Worm (Caenorhabditis elegans) whole organism, young adult: ENCODE measurements around the gene ccf-1.
A peak's percentile ranks its signal among the peaks of the same experiment; 100 is the strongest.

Experiments used
- B0261.1 ChIP-seq: sonication (generic microtip); optimal IDR thresholded peaks from 2 replicates; lab custom pipeline; 2016; ENCODE audit warnings: mild to moderate bottlenecking, missing genetic modification characterization, moderate library complexity, missing compliant biosample characterization
- B0336.3 ChIP-seq: fragments of 200-800 bp; sonication (Bioruptor generic); IDR thresholded peaks from 2 replicates; pipeline ENCODE4 v1.3.6; 2022; ENCODE audit warnings: missing genetic modification characterization, missing compliant biosample characterization
- D2030.7 ChIP-seq: fragments of 200-800 bp; sonication (Bioruptor generic); IDR thresholded peaks from 2 replicates; pipeline ENCODE4 v1.3.6; 2022; ENCODE audit warnings: missing genetic modification reagents, missing genetic modification characterization, missing compliant biosample characterization
- F23B12.7 ChIP-seq: sonication (generic microtip); optimal IDR thresholded peaks from 2 replicates; lab custom pipeline; 2017; ENCODE audit warnings: missing genetic modification characterization, mild to moderate bottlenecking, missing compliant biosample characterization, antibody characterized with exemption, moderate library complexity; ENCODE audit not compliant: insufficient read depth
- F39B2.1 ChIP-seq: fragments of 200-800 bp; sonication (Bioruptor generic); IDR thresholded peaks from 2 replicates; pipeline ENCODE4 v1.3.6; 2022; ENCODE audit warnings: missing genetic modification reagents, missing genetic modification characterization, missing compliant biosample characterization
- F52B5.7 ChIP-seq: sonication (generic microtip); optimal IDR thresholded peaks from 2 replicates; lab custom pipeline; 2016; ENCODE audit warnings: mild to moderate bottlenecking, missing genetic modification characterization, missing compliant biosample characterization
- F57A8.1 ChIP-seq: fragments of 200-800 bp; sonication (Bioruptor generic); optimal IDR thresholded peaks from 2 replicates; lab custom pipeline; 2018; ENCODE audit warnings: mild to moderate bottlenecking, missing genetic modification characterization, moderate library complexity, missing compliant biosample characterization
- K11D2.4 ChIP-seq: fragments of 200-800 bp; sonication (Bioruptor generic); IDR thresholded peaks from 2 replicates; pipeline ENCODE4 v1.3.6; 2022; ENCODE audit warnings: missing genetic modification reagents, missing genetic modification characterization, missing compliant biosample characterization
- T07F8.4 ChIP-seq: sonication (generic microtip); optimal IDR thresholded peaks from 2 replicates; lab custom pipeline; 2016; ENCODE audit warnings: mild to moderate bottlenecking, missing genetic modification characterization, moderate library complexity, missing compliant biosample characterization
- Y53G8AR.9 ChIP-seq: fragments of 200-800 bp; sonication (Bioruptor generic); conservative IDR thresholded peaks from 2 replicates; pipeline ENCODE4 v1.3.6; 2022; ENCODE audit warnings: missing genetic modification reagents, missing genetic modification characterization, missing compliant biosample characterization
- Y56A3A.18 ChIP-seq: fragments of 200-800 bp; sonication (Bioruptor generic); IDR thresholded peaks from 2 replicates; pipeline ENCODE4 v1.3.6; 2022; ENCODE audit warnings: missing genetic modification reagents, missing genetic modification characterization, missing compliant biosample characterization
- Y79H2A.3 ChIP-seq: fragments of 200-800 bp; sonication (Bioruptor generic); conservative IDR thresholded peaks from 2 replicates; pipeline ENCODE4 v1.3.6; 2022; ENCODE audit warnings: missing genetic modification reagents, missing genetic modification characterization, missing compliant biosample characterization
- Y95B8A.8 ChIP-seq: fragments of 200-800 bp; sonication (Bioruptor generic); IDR thresholded peaks from 2 replicates; pipeline ENCODE4 v1.3.6; 2022; ENCODE audit warnings: missing genetic modification reagents, missing genetic modification characterization, missing compliant biosample characterization
- cebp-1 ChIP-seq, 2 experiments: fragments of 200-800 bp in 1 of 2; sonication (Bioruptor generic) in 1 of 2; sonication (generic microtip) in 1 of 2; IDR thresholded peaks in 1 of 2; optimal IDR thresholded peaks in 1 of 2; 2 replicates each; pipeline versions ENCODE4 v1.3.6 to Lab custom; 2017 to 2022; ENCODE audit warnings: missing compliant biosample characterization in 2 of 2, missing genetic modification characterization in 2 of 2, mild to moderate bottlenecking in 1 of 2, missing genetic modification reagents in 1 of 2, moderate library complexity in 1 of 2
- cebp-2 ChIP-seq: fragments of 200-800 bp; sonication (Bioruptor generic); IDR thresholded peaks from 2 replicates; pipeline ENCODE4 v1.3.6; 2022; ENCODE audit warnings: missing genetic modification characterization, missing compliant biosample characterization
- ceh-79 ChIP-seq: sonication (generic microtip); optimal IDR thresholded peaks from 2 replicates; lab custom pipeline; 2017; ENCODE audit warnings: mild to moderate bottlenecking, missing genetic modification characterization, missing compliant biosample characterization
- ceh-91 ChIP-seq: fragments of 200-800 bp; sonication (Bioruptor generic); IDR thresholded peaks from 2 replicates; pipeline ENCODE4 v1.3.6; 2022; ENCODE audit warnings: missing genetic modification reagents, missing genetic modification characterization, missing compliant biosample characterization
- dox-1 ChIP-seq: fragments of 200-800 bp; sonication (Bioruptor generic); IDR thresholded peaks from 2 replicates; pipeline ENCODE4 v1.3.6; 2022; ENCODE audit warnings: missing genetic modification reagents, missing genetic modification characterization, missing compliant biosample characterization
- ets-4 ChIP-seq: fragments of 200-800 bp; sonication (Bioruptor generic); optimal IDR thresholded peaks from 2 replicates; lab custom pipeline; 2018; ENCODE audit warnings: mild to moderate bottlenecking, missing genetic modification characterization, missing compliant biosample characterization
- fkh-3 ChIP-seq: sonication (generic microtip); optimal IDR thresholded peaks from 2 replicates; lab custom pipeline; 2016; ENCODE audit warnings: mild to moderate bottlenecking, missing genetic modification characterization, missing compliant biosample characterization
- hlh-26 ChIP-seq: fragments of 200-800 bp; sonication (Bioruptor generic); conservative IDR thresholded peaks from 2 replicates; pipeline ENCODE4 v1.3.6; 2022; ENCODE audit warnings: missing genetic modification reagents, missing genetic modification characterization, missing compliant biosample characterization
- hmg-1.2 ChIP-seq: fragments of 200-800 bp; sonication (Bioruptor generic); IDR thresholded peaks from 2 replicates; pipeline ENCODE4 v1.3.6; 2022; ENCODE audit warnings: missing genetic modification reagents, missing genetic modification characterization, missing compliant biosample characterization
- hrde-1 ChIP-seq: sonication (generic microtip); optimal IDR thresholded peaks from 2 replicates; lab custom pipeline; 2016; ENCODE audit warnings: missing genetic modification characterization, mild to moderate bottlenecking, missing compliant biosample characterization, moderate library complexity, missing genotype, missing genetic modification reagents, borderline replicate concordance
- hsf-1 ChIP-seq: fragments of 200-800 bp; sonication (Bioruptor generic); IDR thresholded peaks from 2 replicates; pipeline ENCODE4 v1.3.6; 2022; ENCODE audit warnings: missing genetic modification reagents, missing genetic modification characterization, missing compliant biosample characterization
- lag-1 ChIP-seq: fragments of 200-800 bp; sonication (Bioruptor generic); IDR thresholded peaks from 2 replicates; pipeline ENCODE4 v1.3.6; 2022; ENCODE audit warnings: missing genetic modification reagents, missing genetic modification characterization, missing compliant biosample characterization
- lin-26 ChIP-seq: fragments of 200-800 bp; sonication (Bioruptor generic); IDR thresholded peaks from 2 replicates; pipeline ENCODE4 v1.3.6; 2022; ENCODE audit warnings: missing genetic modification reagents, missing genetic modification characterization, missing compliant biosample characterization
- lin-35 ChIP-seq, 3 experiments: fragments of 150-350 bp in 2 of 3; sonication (generic microtip) in 1 of 3; optimal IDR thresholded peaks; 2 replicates each; lab custom pipeline; 2014 to 2018; ENCODE audit warnings: missing biosample characterization in 3 of 3, missing genetic modification characterization in 3 of 3, missing genetic modification reagents in 3 of 3
- lin-54 ChIP-seq: fragments of 200-800 bp; sonication (Bioruptor generic); optimal IDR thresholded peaks from 2 replicates; lab custom pipeline; 2018; ENCODE audit warnings: mild to moderate bottlenecking, missing genetic modification characterization, missing compliant biosample characterization
- madf-10 ChIP-seq: sonication (generic microtip); optimal IDR thresholded peaks from 2 replicates; lab custom pipeline; 2016; ENCODE audit warnings: mild to moderate bottlenecking, missing genetic modification characterization, missing compliant biosample characterization
- madf-3 ChIP-seq: fragments of 200-800 bp; sonication (Bioruptor generic); IDR thresholded peaks from 2 replicates; pipeline ENCODE4 v1.3.6; 2022; ENCODE audit warnings: missing genetic modification reagents, missing genetic modification characterization, missing compliant biosample characterization
- madf-6 ChIP-seq: fragments of 200-800 bp; sonication (Bioruptor generic); IDR thresholded peaks from 2 replicates; pipeline ENCODE4 v1.3.6; 2022; ENCODE audit warnings: missing genetic modification reagents, missing genetic modification characterization, missing compliant biosample characterization
- madf-8 ChIP-seq: fragments of 200-800 bp; sonication (Bioruptor generic); conservative IDR thresholded peaks from 2 replicates; pipeline ENCODE4 v1.3.6; 2022; ENCODE audit warnings: missing genetic modification reagents, missing genetic modification characterization, missing compliant biosample characterization
- nhr-90 ChIP-seq: sonication (generic microtip); optimal IDR thresholded peaks from 2 replicates; lab custom pipeline; 2016; ENCODE audit warnings: missing genotype, mild to moderate bottlenecking, missing genetic modification characterization, missing compliant biosample characterization
- pbrm-1 ChIP-seq: fragments of 200-800 bp; sonication (Bioruptor generic); IDR thresholded peaks from 2 replicates; pipeline ENCODE4 v1.3.6; 2022; ENCODE audit warnings: missing genetic modification reagents, missing genetic modification characterization, missing compliant biosample characterization
- repo-1 ChIP-seq: sonication (generic microtip); optimal IDR thresholded peaks from 2 replicates; lab custom pipeline; 2017; ENCODE audit warnings: mild to moderate bottlenecking, missing genetic modification characterization, missing compliant biosample characterization
- tbp1 ChIP-seq: fragments of 200-800 bp; sonication (Bioruptor generic); optimal IDR thresholded peaks from 2 replicates; lab custom pipeline; 2018; ENCODE audit warnings: mild to moderate bottlenecking, missing genetic modification characterization, missing compliant biosample characterization
- xnd-1 ChIP-seq: sonication (generic microtip); optimal IDR thresholded peaks from 2 replicates; lab custom pipeline; 2016; ENCODE audit warnings: missing genotype, missing genetic modification reagents, missing genetic modification characterization, missing compliant biosample characterization
- zfh-2 ChIP-seq: fragments of 200-800 bp; sonication (Bioruptor generic); conservative IDR thresholded peaks from 2 replicates; pipeline ENCODE4 v1.3.6; 2022; ENCODE audit warnings: missing genetic modification reagents, missing genetic modification characterization, missing compliant biosample characterization
- zim-3 ChIP-seq: sonication (generic microtip); optimal IDR thresholded peaks from 2 replicates; lab custom pipeline; 2017; ENCODE audit warnings: mild to moderate bottlenecking, missing genetic modification characterization, moderate library complexity, missing compliant biosample characterization
- ztf-18 ChIP-seq: sonication (generic microtip); optimal IDR thresholded peaks from 2 replicates; lab custom pipeline; 2016; ENCODE audit warnings: missing genotype, mild to moderate bottlenecking, missing genetic modification characterization, missing compliant biosample characterization
- ztf-28 ChIP-seq: fragments of 200-800 bp; sonication (Bioruptor generic); IDR thresholded peaks from 2 replicates; pipeline ENCODE4 v1.3.6; 2022; ENCODE audit warnings: missing genetic modification reagents, missing genetic modification characterization, missing compliant biosample characterization

Gene ccf-1

DNA sequence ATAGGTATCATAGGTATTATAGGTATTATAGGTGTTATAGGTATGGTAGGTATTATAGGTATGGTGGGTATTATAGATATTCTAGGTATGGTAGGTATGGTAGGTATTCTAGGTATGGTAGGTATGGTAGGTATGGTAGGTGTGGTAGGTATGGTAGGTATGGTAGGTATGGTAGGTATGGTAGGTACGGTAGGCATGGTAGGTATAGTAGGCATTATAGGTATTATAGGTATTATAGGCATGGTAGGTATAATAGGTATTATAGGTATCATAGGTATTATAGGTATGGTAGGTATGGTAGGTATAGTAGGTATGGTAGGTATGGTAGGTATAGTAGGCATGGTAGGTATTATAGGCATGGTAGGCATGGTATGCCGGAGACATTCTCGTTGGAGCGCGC, 11.9 kb upstream of the ccf-1 start:
- no peak for TF ChIP-seq dox-1 (GFP tag; lab: Robert Waterston, UW)
- TF ChIP-seq madf-3 (GFP tag; lab: Robert Waterston, UW), result 0 out of 2 replicates have a peak, but pooled peaks have one; percentile 58
- TF ChIP-seq madf-10 (tag; lab: Kevin White, UChicago), result no peak

ce11 chrIII:11930899-11931298, 10.9 kb upstream of the ccf-1 start:
- TF ChIP-seq zfh-2 (0 out of 2 replicates have a peak, but pooled peaks have one; percentile 17), ztf-28 (GFP tag; lab: Robert Waterston, UW) (no peak), ceh-91 (no peak)

DNA sequence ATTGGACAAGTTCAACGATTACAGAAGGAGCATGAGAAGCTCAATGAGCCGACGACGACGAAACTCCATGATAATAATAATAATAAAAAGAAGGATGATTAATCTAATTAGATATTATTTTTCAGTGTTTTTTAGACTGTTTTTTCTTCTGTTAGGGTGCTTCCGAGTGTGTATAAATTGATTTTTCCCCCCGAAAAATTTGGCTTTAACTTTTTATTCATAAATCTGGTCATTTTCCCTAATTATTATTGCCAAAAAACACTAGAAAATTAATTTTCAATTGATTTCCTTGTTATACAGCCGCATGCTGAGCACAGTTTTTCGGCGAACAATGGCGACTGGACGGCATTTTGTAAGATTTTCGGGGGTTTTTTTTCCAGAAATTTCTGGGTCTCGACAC, 3.5 kb upstream of the ccf-1 start, which contains the start of gene nft-1:
Gene nft-1, plus strand, starts transcription at position 301 of the 400 bp plus-strand sequence.
- TF ChIP-seq lag-1 (GFP tag; lab: Robert Waterston, UW) (no peak), xnd-1 (tag; lab: Kevin White, UChicago) (no peak), T07F8.4 (tag; lab: Kevin White, UChicago) (no peak), hsf-1 (GFP tag; lab: Robert Waterston, UW) (no peak), Y95B8A.8 (GFP tag; lab: Robert Waterston, UW) (no peak), F23B12.7 (tag; lab: Kevin White, UChicago) (no peak), lin-35 (GFP tag; optimal IDR thresholded peaks at IDR 0.05; lab: Kevin White, UChicago) (no peak)

DNA sequence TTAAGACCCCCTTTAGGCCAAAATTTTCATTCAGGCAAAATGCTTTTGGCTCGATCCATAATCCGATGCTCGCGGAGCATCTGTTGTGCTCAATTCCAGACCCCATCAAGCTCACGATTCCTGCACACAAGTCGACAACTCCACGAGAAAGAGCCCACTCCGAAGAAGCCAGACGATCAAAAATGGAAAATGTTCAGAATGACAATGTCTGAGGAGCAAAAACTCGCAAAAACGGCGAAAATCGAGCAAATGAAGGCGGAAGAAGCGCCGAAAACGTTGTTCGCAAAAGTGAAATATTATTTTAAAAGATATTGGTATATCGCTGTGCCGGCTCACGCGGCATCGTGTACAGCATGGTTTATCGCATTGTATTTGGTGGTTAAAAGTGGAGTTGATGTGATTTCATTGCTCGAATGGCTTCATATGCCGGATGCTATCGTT, 1.6 kb upstream of the ccf-1 start, which contains the start of gene Y56A3A.22:
Gene Y56A3A.22, plus strand, starts transcription at position 35 of the 441 bp plus-strand sequence.
- 0 out of 2 replicates have a peak, but pooled peaks have one; percentile 76 for TF ChIP-seq cebp-2
- no peak for TF ChIP-seq cebp-1 (GFP tag; IDR thresholded peaks at IDR 0.05; lab: Robert Waterston, UW)
- peak; percentile 43 for TF ChIP-seq cebp-1 (tag; optimal IDR thresholded peaks at IDR 0.05; lab: Kevin White, UChicago)
- peak; percentile 59 for TF ChIP-seq Y53G8AR.9 (GFP tag; lab: Robert Waterston, UW)
- TF ChIP-seq zim-3 (tag; lab: Kevin White, UChicago), result peak; percentile 86
- TF ChIP-seq dox-1 (GFP tag; lab: Robert Waterston, UW), result peak; percentile 49
- no peak for TF ChIP-seq hlh-26 (GFP tag; lab: Robert Waterston, UW)
- TF ChIP-seq F39B2.1 (GFP tag; lab: Robert Waterston, UW), result peak; percentile 24; the same call in 1 of the 2 replicates
- TF ChIP-seq ets-4 (GFP tag; lab: Kevin White, UChicago), result no peak
- TF ChIP-seq repo-1 (tag; lab: Kevin White, UChicago), result peak; percentile 93
- no peak for TF ChIP-seq T07F8.4 (tag; lab: Kevin White, UChicago)
- peak; percentile 83 for TF ChIP-seq ceh-79
- TF ChIP-seq fkh-3 (tag; lab: Kevin White, UChicago), result peak; percentile 38
- TF ChIP-seq pbrm-1 (GFP tag; lab: Robert Waterston, UW), result peak; percentile 81
- no peak for TF ChIP-seq nhr-90 (tag; lab: Kevin White, UChicago)
- 0 out of 2 replicates have a peak, but pooled peaks have one; percentile 16 for TF ChIP-seq zfh-2
- peak; percentile 8 for TF ChIP-seq lin-54 (GFP tag; lab: Kevin White, UChicago)
- peak; percentile 57; the same call in 1 of the 2 replicates for TF ChIP-seq Y56A3A.18
- TF ChIP-seq B0261.1, result peak; percentile 28
- TF ChIP-seq madf-6 (GFP tag; lab: Robert Waterston, UW), result peak; percentile 50
- TF ChIP-seq K11D2.4 (GFP tag; lab: Robert Waterston, UW), result no peak
- TF ChIP-seq ztf-18 (tag; lab: Kevin White, UChicago), result no peak
- peak; percentile 74; the same call in 1 of the 2 replicates for TF ChIP-seq hsf-1 (GFP tag; lab: Robert Waterston, UW)
- TF ChIP-seq madf-3 (GFP tag; lab: Robert Waterston, UW), result no peak; the same call in 1 of the 2 replicates
- TF ChIP-seq hrde-1 (tag; lab: Kevin White, UChicago), result peak; percentile 44
- TF ChIP-seq tbp1 (GFP tag; lab: Kevin White, UChicago), result peak; percentile 28
- TF ChIP-seq Y79H2A.3 (GFP tag; lab: Robert Waterston, UW), result no peak
- TF ChIP-seq B0336.3 (GFP tag; lab: Robert Waterston, UW), result peak; percentile 94
- TF ChIP-seq F52B5.7 (tag; lab: Kevin White, UChicago), result peak; percentile 87
- no peak for TF ChIP-seq F57A8.1 (GFP tag; lab: Kevin White, UChicago)
- no peak for TF ChIP-seq ztf-28 (GFP tag; lab: Robert Waterston, UW)
- peak; percentile 55; the same call in 1 of the 2 replicates for TF ChIP-seq lin-26 (GFP tag; lab: Robert Waterston, UW)
- TF ChIP-seq hmg-1.2 (GFP tag; lab: Robert Waterston, UW), result 0 out of 2 replicates have a peak, but pooled peaks have one; percentile 18
- 0 out of 2 replicates have a peak, but pooled peaks have one; percentile 38 for TF ChIP-seq D2030.7 (GFP tag; lab: Robert Waterston, UW)
- no peak for TF ChIP-seq madf-8
